Worm (Caenorhabditis elegans): Measurements from ENCODE around the gene F41E6.1.

The F41E6.1 gene

DNA sequence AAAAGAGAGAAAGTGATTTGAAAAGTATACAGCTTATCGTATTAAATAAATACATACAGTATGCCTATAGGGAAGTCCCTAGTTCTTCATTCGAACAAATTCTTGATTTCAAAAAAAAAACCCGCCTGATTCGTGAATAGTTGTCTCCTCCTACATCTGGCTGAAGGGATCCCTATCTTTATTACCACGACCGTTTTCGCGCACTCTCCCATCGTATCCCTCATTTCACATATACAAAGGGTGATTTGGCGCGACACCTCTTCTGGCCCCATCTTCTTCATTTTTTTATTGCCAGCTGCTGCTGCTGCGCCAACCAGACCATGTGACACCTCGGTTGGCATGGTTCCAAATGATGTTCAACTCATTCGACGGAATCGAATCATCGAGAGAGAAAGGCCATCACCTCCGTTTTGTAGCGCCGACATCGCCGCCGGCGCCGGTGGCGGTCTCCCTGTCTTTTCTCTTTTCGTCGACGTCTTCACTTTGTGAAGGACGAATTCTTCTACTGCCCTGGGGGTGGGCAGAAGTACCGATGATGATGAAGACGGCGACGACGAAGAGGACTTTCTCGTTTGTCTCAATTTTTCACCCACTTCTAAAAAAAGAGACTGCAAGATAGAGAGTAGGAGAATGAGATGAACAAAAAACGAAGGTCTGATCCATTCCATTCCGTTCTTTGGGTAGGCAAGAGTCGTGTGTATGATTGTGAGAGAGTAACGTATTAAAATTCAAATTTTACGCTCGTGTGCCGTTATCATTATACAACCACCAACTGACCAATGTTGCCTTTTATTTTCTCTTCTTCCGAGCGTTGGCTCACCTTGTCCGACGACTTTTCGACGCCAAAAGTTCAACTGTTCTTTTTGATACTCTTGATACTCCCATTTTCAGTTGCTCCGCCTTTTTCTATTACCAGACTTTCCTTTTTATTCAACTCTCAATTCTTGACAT, 39.9 kb downstream of the F41E6.1 start:
- TF ChIP-seq hmg-4 (GFP tag; optimal IDR thresholded peaks at IDR 0.05): no peak
- TF ChIP-seq aly-1 (tag; optimal IDR thresholded peaks at IDR 0.05): no peak
- TF ChIP-seq hnd-1 (tag; optimal IDR thresholded peaks at IDR 0.05): no peak
- TF ChIP-seq tbx-11 (GFP tag; IDR thresholded peaks at IDR 0.05): no peak
- no peak for TF ChIP-seq F13C5.2 (tag; optimal IDR thresholded peaks at IDR 0.05)
- no peak for TF ChIP-seq sea-1 (GFP tag; conservative IDR thresholded peaks at IDR 0.05)
- no peak for TF ChIP-seq ceh-36 (tag; optimal IDR thresholded peaks at IDR 0.05)
- TF ChIP-seq B0310.2 (tag; optimal IDR thresholded peaks at IDR 0.05): no peak
- TF ChIP-seq hmbx-1 (tag; optimal IDR thresholded peaks at IDR 0.05): no peak
- no peak for TF ChIP-seq ceh-13 (GFP tag; optimal IDR thresholded peaks at IDR 0.05)
- TF ChIP-seq ama-1 (optimal IDR thresholded peaks at IDR 0.05): no peak
- no peak for TF ChIP-seq pes-1 (GFP tag; IDR thresholded peaks at IDR 0.05)
- no peak for TF ChIP-seq tra-4 (tag; optimal IDR thresholded peaks at IDR 0.05)
- no peak for TF ChIP-seq ets-7 (tag; optimal IDR thresholded peaks at IDR 0.05)
- no peak for TF ChIP-seq scrt-1 (GFP tag; IDR thresholded peaks at IDR 0.05)
- no peak for TF ChIP-seq tbx-37 (GFP tag; conservative IDR thresholded peaks at IDR 0.05)
- no peak for TF ChIP-seq flt-1 (GFP tag; IDR thresholded peaks at IDR 0.05)

DNA sequence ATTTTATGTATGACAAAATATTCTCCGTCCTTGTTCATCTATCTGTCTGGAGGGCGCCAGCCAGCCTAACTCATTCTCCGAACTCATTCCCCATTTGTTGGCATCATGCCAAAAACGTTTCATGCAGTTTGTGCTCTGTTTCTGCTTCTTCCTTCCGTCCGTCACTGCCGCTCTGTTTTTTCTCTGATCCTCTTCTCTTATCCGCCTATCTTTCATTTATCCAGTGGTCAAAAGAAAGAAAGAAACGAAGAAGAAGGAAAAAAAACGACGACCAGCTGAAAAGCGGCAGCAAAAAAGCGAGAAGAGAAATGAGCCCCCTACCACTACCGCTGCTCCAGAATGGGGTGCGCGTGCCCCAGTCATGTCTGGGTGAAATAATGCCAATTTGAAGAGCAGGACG, 40.6 kb downstream of the F41E6.1 start:
- TF ChIP-seq tbx-11 (GFP tag; IDR thresholded peaks at IDR 0.05) (no peak), flt-1 (GFP tag; IDR thresholded peaks at IDR 0.05) (no peak), pes-1 (GFP tag; IDR thresholded peaks at IDR 0.05) (no peak), tra-4 (tag; optimal IDR thresholded peaks at IDR 0.05) (no peak), ets-7 (tag; optimal IDR thresholded peaks at IDR 0.05) (no peak), hmg-4 (GFP tag; optimal IDR thresholded peaks at IDR 0.05) (no peak), tbx-37 (GFP tag; conservative IDR thresholded peaks at IDR 0.05) (no peak), ceh-36 (tag; optimal IDR thresholded peaks at IDR 0.05) (no peak)

DNA sequence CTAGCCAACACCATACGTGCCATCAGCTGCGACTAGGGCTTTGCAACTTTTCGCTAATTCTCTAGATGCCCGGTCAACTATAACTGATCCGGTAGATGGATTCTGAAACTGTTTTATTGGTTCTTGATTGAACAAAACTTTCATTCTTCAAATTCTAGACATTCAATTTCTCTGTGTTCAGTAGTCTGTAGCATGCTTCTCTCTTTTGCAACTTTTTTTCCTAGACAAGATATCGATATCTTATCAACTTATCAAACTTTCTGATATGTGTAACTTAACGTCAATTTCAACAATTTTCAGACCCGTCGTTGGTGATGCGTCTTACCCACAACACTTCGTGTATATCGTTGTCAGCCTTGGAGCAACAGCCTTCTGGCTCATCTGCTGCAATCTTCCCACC, 43.4 kb downstream of the F41E6.1 start, which contains the start of gene ZC190.4:
Gene ZC190.4 (plus strand): TSS at position 301 of the 400 bp plus-strand sequence.
- no peak for TF ChIP-seq hnd-1 (tag; optimal IDR thresholded peaks at IDR 0.05)
- TF ChIP-seq scrt-1 (GFP tag; IDR thresholded peaks at IDR 0.05): no peak
- no peak for TF ChIP-seq hmbx-1 (tag; optimal IDR thresholded peaks at IDR 0.05)
- no peak for TF ChIP-seq F13C5.2 (tag; optimal IDR thresholded peaks at IDR 0.05)
- TF ChIP-seq hmg-4 (GFP tag; optimal IDR thresholded peaks at IDR 0.05): no peak
- TF ChIP-seq pes-1 (GFP tag; IDR thresholded peaks at IDR 0.05): no peak
- no peak for TF ChIP-seq ama-1 (optimal IDR thresholded peaks at IDR 0.05)
- no peak for TF ChIP-seq ceh-13 (GFP tag; optimal IDR thresholded peaks at IDR 0.05)
- TF ChIP-seq tbx-11 (GFP tag; IDR thresholded peaks at IDR 0.05): no peak
- no peak for TF ChIP-seq tra-4 (tag; optimal IDR thresholded peaks at IDR 0.05)
- no peak for TF ChIP-seq tbx-37 (GFP tag; conservative IDR thresholded peaks at IDR 0.05)
- TF ChIP-seq ets-7 (tag; optimal IDR thresholded peaks at IDR 0.05): no peak
- TF ChIP-seq flt-1 (GFP tag; IDR thresholded peaks at IDR 0.05): no peak
- no peak for TF ChIP-seq B0310.2 (tag; optimal IDR thresholded peaks at IDR 0.05)
- TF ChIP-seq aly-1 (tag; optimal IDR thresholded peaks at IDR 0.05): no peak
- no peak for TF ChIP-seq ceh-36 (tag; optimal IDR thresholded peaks at IDR 0.05)
- TF ChIP-seq sea-1 (GFP tag; conservative IDR thresholded peaks at IDR 0.05): no peak

DNA sequence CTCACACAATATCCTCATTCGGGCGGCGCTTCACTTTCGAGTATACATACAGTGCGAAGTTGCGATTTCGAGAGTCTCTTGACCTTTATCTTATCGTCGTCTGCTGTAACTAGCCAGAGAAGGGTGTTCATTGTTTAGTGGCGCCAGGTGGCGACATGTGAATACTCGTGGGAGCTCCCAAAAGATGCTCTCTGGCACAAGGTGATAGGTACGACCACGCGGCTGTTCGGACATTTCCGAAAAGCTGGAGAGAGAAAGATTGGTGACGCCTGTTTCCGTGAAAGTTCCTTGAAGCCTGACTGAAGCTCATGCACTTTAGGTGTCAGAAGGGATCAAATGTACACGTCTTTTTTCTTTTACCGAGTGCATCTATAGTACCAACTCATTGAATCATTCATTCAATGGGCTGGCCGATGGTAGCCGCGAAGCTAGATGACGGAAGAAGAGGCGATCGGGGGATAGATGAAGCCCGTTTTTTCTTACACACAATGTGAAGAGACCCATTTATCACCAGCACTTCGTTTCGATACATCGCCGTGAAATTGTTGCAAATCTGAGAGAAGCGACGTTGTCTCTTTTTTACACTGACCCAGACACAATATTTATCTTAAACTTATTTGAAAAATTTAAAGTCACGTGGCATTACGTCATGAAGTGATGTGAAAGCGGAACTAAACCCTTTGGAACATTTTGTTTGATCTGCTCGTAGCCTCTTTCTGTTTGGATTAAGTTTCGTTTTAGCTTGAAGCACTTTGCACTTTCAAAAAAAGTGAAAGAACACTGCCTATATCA, 45.0 kb downstream of the F41E6.1 start:
- TF ChIP-seq ama-1 (optimal IDR thresholded peaks at IDR 0.05): no peak
- no peak for TF ChIP-seq tbx-11 (GFP tag; IDR thresholded peaks at IDR 0.05)
- TF ChIP-seq hmbx-1 (tag; optimal IDR thresholded peaks at IDR 0.05): no peak
- no peak for TF ChIP-seq tra-4 (tag; optimal IDR thresholded peaks at IDR 0.05)
- TF ChIP-seq pes-1 (GFP tag; IDR thresholded peaks at IDR 0.05): no peak
- TF ChIP-seq scrt-1 (GFP tag; IDR thresholded peaks at IDR 0.05): no peak
- TF ChIP-seq ceh-13 (GFP tag; optimal IDR thresholded peaks at IDR 0.05): no peak
- TF ChIP-seq ceh-36 (tag; optimal IDR thresholded peaks at IDR 0.05): no peak
- no peak for TF ChIP-seq hmg-4 (GFP tag; optimal IDR thresholded peaks at IDR 0.05)
- TF ChIP-seq ets-7 (tag; optimal IDR thresholded peaks at IDR 0.05): no peak
- no peak for TF ChIP-seq F13C5.2 (tag; optimal IDR thresholded peaks at IDR 0.05)
- TF ChIP-seq flt-1 (GFP tag; IDR thresholded peaks at IDR 0.05): no peak
- TF ChIP-seq sea-1 (GFP tag; conservative IDR thresholded peaks at IDR 0.05): no peak
- no peak for TF ChIP-seq aly-1 (tag; optimal IDR thresholded peaks at IDR 0.05)
- TF ChIP-seq tbx-37 (GFP tag; conservative IDR thresholded peaks at IDR 0.05): no peak
- no peak for TF ChIP-seq hnd-1 (tag; optimal IDR thresholded peaks at IDR 0.05)
- TF ChIP-seq B0310.2 (tag; optimal IDR thresholded peaks at IDR 0.05): no peak

DNA sequence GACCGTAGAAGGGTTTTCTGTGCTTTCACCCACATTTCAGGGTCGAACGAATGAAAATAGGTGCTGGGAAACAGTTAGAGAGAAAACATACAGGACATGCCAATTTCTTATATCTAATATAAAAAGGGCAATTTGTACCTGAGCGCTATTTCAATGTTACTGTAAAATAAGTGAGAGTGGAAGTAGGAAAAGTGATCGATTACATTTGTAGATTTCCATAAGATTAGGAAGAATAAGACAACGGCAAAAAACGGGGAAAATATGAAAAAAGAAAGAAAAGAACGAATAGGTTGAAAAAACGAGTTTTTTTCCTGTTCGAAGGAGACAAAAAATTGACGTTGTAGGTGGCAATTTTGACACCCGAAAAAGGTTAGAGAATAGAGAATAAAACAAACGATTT, 45.8 kb downstream of the F41E6.1 start:
- TF ChIP-seq tbx-11 (GFP tag; IDR thresholded peaks at IDR 0.05): no peak
- TF ChIP-seq ceh-36 (tag; optimal IDR thresholded peaks at IDR 0.05): no peak
- no peak for TF ChIP-seq tra-4 (tag; optimal IDR thresholded peaks at IDR 0.05)
- no peak for TF ChIP-seq hmbx-1 (tag; optimal IDR thresholded peaks at IDR 0.05)
- TF ChIP-seq ets-7 (tag; optimal IDR thresholded peaks at IDR 0.05): no peak
- no peak for TF ChIP-seq B0310.2 (tag; optimal IDR thresholded peaks at IDR 0.05)
- TF ChIP-seq ama-1 (optimal IDR thresholded peaks at IDR 0.05): no peak
- no peak for TF ChIP-seq ceh-13 (GFP tag; optimal IDR thresholded peaks at IDR 0.05)

DNA sequence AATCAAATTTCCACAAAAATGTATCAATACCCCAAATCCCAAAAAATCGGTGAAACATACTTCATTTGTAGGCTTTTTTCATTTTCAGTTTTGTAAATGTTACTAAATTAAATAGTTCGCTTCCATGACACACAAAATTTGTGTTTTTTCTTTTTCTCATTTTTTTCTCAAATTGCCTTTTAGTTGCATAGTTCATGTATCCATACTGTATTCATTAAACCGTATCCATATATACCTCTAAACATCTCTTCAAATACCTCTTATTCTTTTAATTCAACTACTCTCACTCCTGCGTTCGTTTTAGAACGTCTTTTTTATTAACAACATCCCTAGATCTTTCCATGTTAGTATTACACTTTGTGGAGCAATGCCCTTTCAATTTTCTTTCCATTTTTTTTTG, 48.3 kb downstream of the F41E6.1 start:
- TF ChIP-seq hmg-4 (GFP tag; optimal IDR thresholded peaks at IDR 0.05): no peak
- no peak for TF ChIP-seq ets-7 (tag; optimal IDR thresholded peaks at IDR 0.05)
- TF ChIP-seq tra-4 (tag; optimal IDR thresholded peaks at IDR 0.05): no peak
- TF ChIP-seq F13C5.2 (tag; optimal IDR thresholded peaks at IDR 0.05): no peak
